Worm (Caenorhabditis elegans) whole organism, young adult: ENCODE measurements around the gene zipt-15.

ENCODE experiments used
- F49E8.2 ChIP-seq: sonication (generic microtip); optimal IDR thresholded peaks from 3 replicates; lab custom pipeline; 2017; ENCODE audit warnings: missing genetic modification characterization, mild to moderate bottlenecking, missing compliant biosample characterization, antibody characterized with exemption, moderate library complexity; ENCODE audit not compliant: insufficient read depth
- F57C9.4 ChIP-seq: sonication (generic microtip); optimal IDR thresholded peaks from 2 replicates; lab custom pipeline; 2017; ENCODE audit warnings: mild to moderate bottlenecking, missing genetic modification characterization, missing compliant biosample characterization
- ccch-3 ChIP-seq: fragments of 200-800 bp; sonication (Bioruptor generic); optimal IDR thresholded peaks from 2 replicates; lab custom pipeline; 2018; ENCODE audit warnings: mild to moderate bottlenecking, missing genetic modification characterization, missing compliant biosample characterization
- hlh-26 ChIP-seq: fragments of 200-800 bp; sonication (Bioruptor generic); conservative IDR thresholded peaks from 2 replicates; pipeline ENCODE4 v1.3.6; 2022; ENCODE audit warnings: missing genetic modification reagents, missing genetic modification characterization, missing compliant biosample characterization
- lin-35 ChIP-seq, 3 experiments: fragments of 150-350 bp in 2 of 3; sonication (generic microtip) in 1 of 3; optimal IDR thresholded peaks; 2 replicates each; lab custom pipeline; 2014 to 2018; ENCODE audit warnings: missing biosample characterization in 3 of 3, missing genetic modification characterization in 3 of 3, missing genetic modification reagents in 3 of 3
- madf-3 ChIP-seq: fragments of 200-800 bp; sonication (Bioruptor generic); IDR thresholded peaks from 2 replicates; pipeline ENCODE4 v1.3.6; 2022; ENCODE audit warnings: missing genetic modification reagents, missing genetic modification characterization, missing compliant biosample characterization
- pha-4 ChIP-seq: fragments of 150-350 bp; sonication (generic microtip); optimal IDR thresholded peaks from 2 replicates; lab custom pipeline; 2014; ENCODE audit warnings: missing biosample characterization, missing genetic modification reagents, missing genetic modification characterization
- unc-62 ChIP-seq: fragments of 150-350 bp; optimal IDR thresholded peaks from 2 replicates; lab custom pipeline; 2014; ENCODE audit warnings: missing biosample characterization, missing genetic modification reagents, missing genetic modification characterization
- zim-3 ChIP-seq: sonication (generic microtip); optimal IDR thresholded peaks from 2 replicates; lab custom pipeline; 2017; ENCODE audit warnings: mild to moderate bottlenecking, missing genetic modification characterization, moderate library complexity, missing compliant biosample characterization

- no peak for TF ChIP-seq hlh-26 (GFP tag; lab: Robert Waterston, UW)
- peak in 1 of 3 experiments; percentile 32 for TF ChIP-seq lin-35 (GFP tag; optimal IDR thresholded peaks at IDR 0.05; lab: Kevin White, UChicago)
- no peak for TF ChIP-seq madf-3 (GFP tag; lab: Robert Waterston, UW)
- no peak for TF ChIP-seq unc-62 (GFP tag; lab: Kevin White, UChicago)
- peak; percentile 77 for TF ChIP-seq ccch-3
- no peak for TF ChIP-seq pha-4 (tag; lab: Kevin White, UChicago)
- TF ChIP-seq F57C9.4 (tag; lab: Kevin White, UChicago), result no peak
- no peak for TF ChIP-seq zim-3 (tag; lab: Kevin White, UChicago)
- no peak for TF ChIP-seq F49E8.2 (tag; lab: Kevin White, UChicago)
These were observed 28.2 kb downstream of the zipt-15 start, which contains the start of the genes F56B3.11 and ech-5 for ce11 chrIV:796521-797073.
